Worm (Caenorhabditis elegans) whole organism, L3 larva: ENCODE measurements around the gene F45E10.2.

ENCODE experiments used
- ama-1 ChIP-seq: fragments of 150-350 bp; optimal IDR thresholded peaks from 2 replicates; lab custom pipeline; 2018
- ceh-9 ChIP-seq: sonication (generic microtip); optimal IDR thresholded peaks from 2 replicates; lab custom pipeline; 2018; ENCODE audit warnings: missing biosample characterization, missing genetic modification characterization
- mdl-1 ChIP-seq: fragments of 150-350 bp; optimal IDR thresholded peaks from 2 replicates; lab custom pipeline; 2014; ENCODE audit warnings: missing biosample characterization, missing genetic modification characterization
- mml-1 ChIP-seq: fragments of 150-350 bp; sonication (generic microtip); optimal IDR thresholded peaks from 3 replicates; lab custom pipeline; 2014; ENCODE audit warnings: missing biosample characterization, missing genetic modification characterization
- nfya-1 ChIP-seq: sonication (generic microtip); optimal IDR thresholded peaks from 2 replicates; lab custom pipeline; 2017; ENCODE audit warnings: missing genetic modification characterization, mild to moderate bottlenecking, missing compliant biosample characterization, antibody characterized with exemption, moderate library complexity; ENCODE audit not compliant: insufficient read depth
- sea-2 ChIP-seq: fragments of 150-350 bp; sonication (generic microtip); optimal IDR thresholded peaks from 4 replicates; lab custom pipeline; 2014; ENCODE audit warnings: missing biosample characterization, missing genetic modification reagents, missing genetic modification characterization
- unc-39 ChIP-seq: sonication (generic microtip); optimal IDR thresholded peaks from 4 replicates; lab custom pipeline; 2017; ENCODE audit warnings: missing biosample characterization, missing genetic modification characterization
- zag-1 ChIP-seq: fragments of 150-350 bp; optimal IDR thresholded peaks from 2 replicates; lab custom pipeline; 2014; ENCODE audit warnings: missing biosample characterization, missing genetic modification characterization
- ztf-11 ChIP-seq: fragments of 150-350 bp; optimal IDR thresholded peaks from 2 replicates; lab custom pipeline; 2014; ENCODE audit warnings: missing biosample characterization, missing genetic modification characterization

- no peak for TF ChIP-seq ama-1 (lab: Kevin White, UChicago)
- TF ChIP-seq zag-1 (tag; lab: Kevin White, UChicago), result no peak
- no peak for TF ChIP-seq ceh-9 (tag; lab: Kevin White, UChicago)
- no peak for TF ChIP-seq mml-1
- no peak for TF ChIP-seq mdl-1 (tag; lab: Kevin White, UChicago)
- no peak for TF ChIP-seq ztf-11
- no peak for TF ChIP-seq nfya-1
- no peak for TF ChIP-seq unc-39 (tag; lab: Kevin White, UChicago)
- no peak for TF ChIP-seq sea-2 (GFP tag; lab: Kevin White, UChicago)
These were observed 17.4 kb upstream of the F45E10.2 start for ce11 chrII:11072565-11072964.
